Worm (Caenorhabditis elegans) whole organism, L4/young adult: ENCODE measurements around the gene enol-1.

Source experiments
- W03F9.2 ChIP-seq: fragments of 150-350 bp; optimal IDR thresholded peaks from 2 replicates; lab custom pipeline; 2014; ENCODE audit warnings: missing biosample characterization, missing genetic modification characterization
- dao-5 ChIP-seq: sonication (generic microtip); optimal IDR thresholded peaks from 2 replicates; lab custom pipeline; 2016; ENCODE audit warnings: missing genotype, missing genetic modification characterization, moderate library complexity, missing compliant biosample characterization
- him-1 ChIP-seq: sonication (generic microtip); optimal IDR thresholded peaks from 2 replicates; lab custom pipeline; 2016; ENCODE audit warnings: missing genotype, missing genetic modification reagents, missing genetic modification characterization, missing compliant biosample characterization

enol-1 gene

ce11 chrII:8961450-8961849 lies 30.7 kb downstream of the enol-1 start:
- no peak for TF ChIP-seq W03F9.2 (tag; lab: Kevin White, UChicago)
- no peak for TF ChIP-seq dao-5 (tag; lab: Kevin White, UChicago)
- TF ChIP-seq him-1 (tag; lab: Kevin White, UChicago) = no peak

DNA sequence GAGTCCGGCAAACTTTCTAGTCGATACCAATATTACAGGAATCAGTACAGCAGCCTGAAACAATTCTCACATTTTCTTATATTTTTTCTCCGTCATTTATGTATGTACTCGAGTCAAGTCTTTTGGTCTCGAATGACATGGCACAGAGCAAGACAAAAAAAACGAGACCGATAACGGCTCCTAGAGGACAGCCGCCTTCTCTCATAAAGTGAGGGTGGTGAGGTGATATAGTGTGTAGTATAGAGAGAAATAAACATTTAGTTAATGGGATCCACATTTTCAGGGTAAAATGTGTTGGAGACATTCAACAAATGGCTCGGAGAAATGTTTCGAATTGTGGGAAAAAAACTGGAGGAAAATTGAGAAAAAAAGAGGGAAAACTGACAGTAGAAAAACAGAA lies 31.4 kb downstream of the enol-1 start:
- TF ChIP-seq dao-5 (tag; lab: Kevin White, UChicago) (no peak), him-1 (tag; lab: Kevin White, UChicago) (peak; percentile 9), W03F9.2 (tag; lab: Kevin White, UChicago) (no peak)

- no peak for TF ChIP-seq W03F9.2 (tag; lab: Kevin White, UChicago)
- no peak for TF ChIP-seq dao-5 (tag; lab: Kevin White, UChicago)
- no peak for TF ChIP-seq him-1 (tag; lab: Kevin White, UChicago)
Measured at ce11 chrII:8964049-8964448, 33.3 kb downstream of the enol-1 start, which contains the start of gene sftd-3. TSS of gene sftd-3 (minus strand) at chrII:8964149.

- TF ChIP-seq him-1 (tag; lab: Kevin White, UChicago) (no peak), dao-5 (tag; lab: Kevin White, UChicago) (no peak), W03F9.2 (tag; lab: Kevin White, UChicago) (no peak)
Measured at ce11 chrII:8964835-8965234, 34.0 kb downstream of the enol-1 start, which contains the start of the genes ndub-3 and C18E9.2. TSS of gene ndub-3 (minus strand) at chrII:8964890. TSS of gene C18E9.2 (plus strand) at chrII:8965006.

DNA sequence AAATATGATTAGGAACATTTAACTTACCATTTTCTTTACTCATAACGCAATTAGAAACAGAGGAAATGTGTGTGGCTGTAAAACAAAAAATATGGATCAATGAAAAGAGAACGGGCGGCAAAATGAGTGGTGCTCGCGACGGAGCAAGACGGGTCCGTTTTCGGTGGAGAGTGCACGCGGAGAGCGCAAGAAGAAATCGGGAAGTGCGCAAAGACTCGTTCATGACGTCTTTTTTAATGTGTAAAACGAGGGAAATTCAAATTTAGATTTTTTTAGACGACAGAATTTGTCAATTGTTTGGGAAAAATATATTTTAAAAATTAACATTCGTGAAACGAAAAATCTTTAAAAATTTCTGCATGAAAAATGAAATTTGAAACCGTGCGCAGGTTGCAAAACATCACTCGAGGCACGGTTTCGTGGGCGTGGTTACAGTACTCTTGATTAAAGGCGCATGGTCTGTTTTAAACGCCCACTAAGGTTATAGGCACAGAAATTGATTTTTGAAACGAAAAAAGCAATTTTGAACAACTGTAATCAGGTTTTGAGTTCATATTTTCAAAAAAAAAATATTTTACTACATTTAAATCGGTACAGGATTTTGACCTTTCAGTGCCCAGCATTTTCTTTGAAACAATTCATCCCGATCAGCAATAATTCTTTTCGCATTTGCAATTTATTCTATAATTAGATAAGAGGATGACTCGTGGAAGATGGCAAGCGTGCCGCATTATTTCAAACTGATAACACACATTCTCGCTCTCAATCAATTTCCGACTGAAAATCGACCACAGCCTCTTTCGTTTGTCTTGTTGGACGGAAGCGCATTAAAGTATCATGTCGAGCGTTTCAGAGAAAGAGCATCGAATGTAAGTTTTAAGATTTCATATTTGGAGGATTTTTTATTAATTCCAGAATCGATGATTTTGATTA lies 38.7 kb downstream of the enol-1 start, which contains the start of the genes szy-20 and C18E9.5:
Gene szy-20, minus strand, starts transcription at position 83 of the 933 bp plus-strand sequence.
Gene C18E9.5, plus strand, starts transcription at position 730 of the 933 bp plus-strand sequence.
- no peak for TF ChIP-seq dao-5 (tag; lab: Kevin White, UChicago)
- peak; percentile 75 for TF ChIP-seq him-1 (tag; lab: Kevin White, UChicago)
- peak; percentile 64 for TF ChIP-seq W03F9.2 (tag; lab: Kevin White, UChicago)

- TF ChIP-seq W03F9.2 (tag; lab: Kevin White, UChicago) = no peak
- TF ChIP-seq him-1 (tag; lab: Kevin White, UChicago) = no peak
Measured at ce11 chrII:8973516-8974043, 42.8 kb downstream of the enol-1 start, which contains the start of gene tomm-40. TSS of gene tomm-40 (minus strand) at chrII:8973566.

ce11 chrII:8982683-8983082 lies 51.9 kb downstream of the enol-1 start, which contains the start of gene C18E9.7:
TSS of gene C18E9.7 (minus strand) at chrII:8982783.
- TF ChIP-seq dao-5 (tag; lab: Kevin White, UChicago) (no peak), W03F9.2 (tag; lab: Kevin White, UChicago) (no peak), him-1 (tag; lab: Kevin White, UChicago) (no peak)
